Fruit fly (Drosophila melanogaster): ENCODE measurements around the gene RfC3.
A peak's percentile ranks its signal among the peaks of the same experiment; 100 is the strongest.

Gene RfC3

DNA sequence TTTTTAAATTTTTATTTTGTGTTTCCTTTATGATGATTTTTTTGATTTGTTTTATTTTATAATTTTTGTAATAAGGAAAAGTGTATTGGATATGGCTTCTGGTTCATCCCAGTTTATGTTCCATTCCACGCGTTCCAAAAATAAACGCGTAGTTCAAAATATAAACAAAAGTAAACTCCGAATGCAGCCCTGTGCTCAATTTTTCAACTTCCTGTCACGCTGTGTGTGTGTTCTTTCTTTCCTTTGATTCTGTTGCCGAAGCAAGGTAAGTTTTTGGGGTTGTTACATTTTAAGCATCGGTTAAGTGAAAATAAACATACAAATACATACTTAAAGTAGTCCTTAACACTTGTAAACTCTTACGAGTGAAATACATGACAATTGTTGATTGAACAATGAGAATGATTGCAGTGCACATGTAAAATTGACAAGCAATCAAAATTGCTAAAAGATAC is 10.8 kb upstream of the RfC3 start, which contains the start of the genes Ip259 and RpS27A:
TSS of gene Ip259 (plus strand) at position 231 of the 455 bp plus-strand sequence.
TSS of gene RpS27A (plus strand) at position 231 of the 455 bp plus-strand sequence.
- peak; percentile 60 for TF ChIP-seq CG8319 (GFP tag; optimal IDR thresholded peaks at IDR 0.05)
- peak in 1 of 2 experiments; percentile 88 for TF ChIP-seq salr (GFP tag; optimal IDR thresholded peaks at IDR 0.05)
- peak; percentile 32 for TF ChIP-seq CG8632 (GFP tag; optimal IDR thresholded peaks at IDR 0.05)
- TF ChIP-seq CG10669 (GFP tag; optimal IDR thresholded peaks at IDR 0.05): peak; percentile 62
- TF ChIP-seq CG11294 (GFP tag; IDR thresholded peaks at IDR 0.05): no peak
- TF ChIP-seq CG11902 (GFP tag; optimal IDR thresholded peaks at IDR 0.05): peak; percentile 38
- no peak for TF ChIP-seq dsx (GFP tag; optimal IDR thresholded peaks at IDR 0.05; ENCODE audit: poor library complexity, severe bottlenecking)
- TF ChIP-seq dac (GFP tag; optimal IDR thresholded peaks at IDR 0.05): peak; percentile 39
- TF ChIP-seq Eip78C (GFP tag): peak; percentile 90
- no peak for TF ChIP-seq CG6276 (GFP tag; optimal IDR thresholded peaks at IDR 0.05)
- TF ChIP-seq esn (GFP tag; optimal IDR thresholded peaks at IDR 0.05): peak; percentile 85
- TF ChIP-seq lz (GFP tag; optimal IDR thresholded peaks at IDR 0.05): peak; percentile 80
- TF ChIP-seq CG4318 (GFP tag; optimal IDR thresholded peaks at IDR 0.05): no peak
- no peak for TF ChIP-seq CG6163 (GFP tag; IDR thresholded peaks at IDR 0.05)
- peak; percentile 58 for TF ChIP-seq OdsH (GFP tag; optimal IDR thresholded peaks at IDR 0.05)
- TF ChIP-seq acj6 (GFP tag; optimal IDR thresholded peaks at IDR 0.05): peak; percentile 70
- TF ChIP-seq CG3032 (tag; optimal IDR thresholded peaks at IDR 0.05): peak; percentile 62
- peak; percentile 56 for TF ChIP-seq fd59A (GFP tag; optimal IDR thresholded peaks at IDR 0.05)
- no peak for TF ChIP-seq Smox (GFP tag; optimal IDR thresholded peaks at IDR 0.05)
- peak; percentile 61 for TF ChIP-seq Blimp-1 (GFP tag; optimal IDR thresholded peaks at IDR 0.05)
- peak; percentile 61 for TF ChIP-seq CG9139 (GFP tag; optimal IDR thresholded peaks at IDR 0.05)
- TF ChIP-seq CG8119 (GFP tag; IDR thresholded peaks at IDR 0.05): peak; percentile 36; the same call in 1 of the 3 replicates
- TF ChIP-seq fd85E (GFP tag; optimal IDR thresholded peaks at IDR 0.05): peak; percentile 63
- no peak for TF ChIP-seq svp (GFP tag)
- TF ChIP-seq ss (GFP tag; optimal IDR thresholded peaks at IDR 0.05): peak in 1 of 2 experiments; percentile 77
- TF ChIP-seq Hr38 (GFP tag; optimal IDR thresholded peaks at IDR 0.05): no peak
- peak; percentile 37 for TF ChIP-seq Ets96B (tag; optimal IDR thresholded peaks at IDR 0.05)
- peak; percentile 76 for TF ChIP-seq cyc (GFP tag; optimal IDR thresholded peaks at IDR 0.05)
- peak; percentile 71 for TF ChIP-seq topi (GFP tag; optimal IDR thresholded peaks at IDR 0.05)
- TF ChIP-seq Eip93F (GFP tag; optimal IDR thresholded peaks at IDR 0.05): peak; percentile 21
- peak; percentile 6 for TF ChIP-seq Ets21C (GFP tag; optimal IDR thresholded peaks at IDR 0.05)
- TF ChIP-seq CG32006 (GFP tag; optimal IDR thresholded peaks at IDR 0.05): no peak
- TF ChIP-seq CG34406 (GFP tag; optimal IDR thresholded peaks at IDR 0.05): peak; percentile 67
- TF ChIP-seq vri (GFP tag; optimal IDR thresholded peaks at IDR 0.05): no peak
- TF ChIP-seq Hr4 (GFP tag; optimal IDR thresholded peaks at IDR 0.05): peak; percentile 2
- no peak for TF ChIP-seq eg (GFP tag; IDR thresholded peaks at IDR 0.05)
- TF ChIP-seq CG16779 (tag; optimal IDR thresholded peaks at IDR 0.05): no peak
- peak; percentile 84 for TF ChIP-seq CG6854 (GFP tag; optimal IDR thresholded peaks at IDR 0.05)
- no peak for TF ChIP-seq Hr39 (GFP tag; optimal IDR thresholded peaks at IDR 0.05)
- no peak for TF ChIP-seq CG7368 (GFP tag; optimal IDR thresholded peaks at IDR 0.05)
- peak; percentile 77 for TF ChIP-seq CG31627 (GFP tag; optimal IDR thresholded peaks at IDR 0.05)
- TF ChIP-seq fkh (GFP tag; optimal IDR thresholded peaks at IDR 0.05): peak; percentile 59
- peak; percentile 47 for TF ChIP-seq Sox15 (GFP tag; optimal IDR thresholded peaks at IDR 0.05)
- TF ChIP-seq Sox102F (GFP tag; optimal IDR thresholded peaks at IDR 0.05): no peak
- TF ChIP-seq Eip75B (GFP tag; optimal IDR thresholded peaks at IDR 0.05): no peak
- no peak for TF ChIP-seq CG6808 (GFP tag; optimal IDR thresholded peaks at IDR 0.05)
- no peak for TF ChIP-seq Lpt (GFP tag; optimal IDR thresholded peaks at IDR 0.05)
- no peak for TF ChIP-seq achi (GFP tag; optimal IDR thresholded peaks at IDR 0.05)
- TF ChIP-seq Gug (GFP tag; IDR thresholded peaks at IDR 0.05): 0 out of 2 replicates have a peak, but pooled peaks have one; percentile 19
- TF ChIP-seq Sox14 (GFP tag; optimal IDR thresholded peaks at IDR 0.05): no peak
- TF ChIP-seq CG6792 (GFP tag; optimal IDR thresholded peaks at IDR 0.05): peak; percentile 59
- no peak for TF ChIP-seq CG1621 (tag; optimal IDR thresholded peaks at IDR 0.05)
